Worm (Caenorhabditis elegans) whole organism, L3 larva: ENCODE data around the gene F38B7.11.

Experiments used
- R02D3.7 ChIP-seq: fragments of 150-350 bp; optimal IDR thresholded peaks from 2 replicates; lab custom pipeline; 2014; ENCODE audit warnings: missing biosample characterization, missing genetic modification characterization
- ZK546.5 ChIP-seq: sonication (generic microtip); optimal IDR thresholded peaks from 2 replicates; lab custom pipeline; 2017; ENCODE audit warnings: missing biosample characterization, missing genetic modification characterization
- aly-2 ChIP-seq: fragments of 150-350 bp; optimal IDR thresholded peaks from 2 replicates; lab custom pipeline; 2014; ENCODE audit warnings: missing biosample characterization, missing genetic modification characterization
- ama-1 ChIP-seq: fragments of 150-350 bp; optimal IDR thresholded peaks from 2 replicates; lab custom pipeline; 2018
- ceh-16 ChIP-seq: sonication (generic microtip); optimal IDR thresholded peaks from 2 replicates; lab custom pipeline; 2017; ENCODE audit warnings: missing biosample characterization, missing genetic modification characterization
- ceh-28 ChIP-seq: fragments of 150-350 bp; optimal IDR thresholded peaks from 2 replicates; lab custom pipeline; 2014; ENCODE audit warnings: missing biosample characterization, missing genetic modification reagents, missing genetic modification characterization
- ceh-9 ChIP-seq: sonication (generic microtip); optimal IDR thresholded peaks from 2 replicates; lab custom pipeline; 2018; ENCODE audit warnings: missing biosample characterization, missing genetic modification characterization
- egl-27 ChIP-seq: sonication (generic microtip); optimal IDR thresholded peaks from 4 replicates; lab custom pipeline; 2017; ENCODE audit warnings: missing biosample characterization, missing genetic modification reagents, missing genetic modification characterization
- egl-5 ChIP-seq: fragments of 150-350 bp; optimal IDR thresholded peaks from 2 replicates; lab custom pipeline; 2017; ENCODE audit warnings: missing biosample characterization, missing genetic modification reagents, missing genetic modification characterization, inconsistent platforms
- elt-1 ChIP-seq: fragments of 150-350 bp; optimal IDR thresholded peaks from 2 replicates; lab custom pipeline; 2014; ENCODE audit warnings: missing biosample characterization, missing genetic modification characterization
- elt-2 ChIP-seq: sonication (generic microtip); optimal IDR thresholded peaks from 2 replicates; lab custom pipeline; 2016; ENCODE audit warnings: missing genetic modification reagents, mild to moderate bottlenecking, missing genetic modification characterization, missing compliant biosample characterization
- elt-3 ChIP-seq, 3 experiments: fragments of 150-350 bp in 1 of 3; sonication (generic microtip) in 2 of 3; optimal IDR thresholded peaks; 2 replicates in 2 of 3; 4 replicates in 1 of 3; lab custom pipeline; 2014 to 2017; ENCODE audit warnings: missing biosample characterization in 3 of 3, missing genetic modification characterization in 3 of 3
- eor-1 ChIP-seq, 2 experiments: fragments of 150-350 bp; optimal IDR thresholded peaks; 2 replicates each; lab custom pipeline; 2014 to 2018; ENCODE audit warnings: missing biosample characterization in 2 of 2, missing genetic modification characterization in 2 of 2
- fkh-10 ChIP-seq: sonication (generic microtip); optimal IDR thresholded peaks from 2 replicates; lab custom pipeline; 2017; ENCODE audit warnings: missing biosample characterization, missing genetic modification reagents, missing genetic modification characterization
- fkh-2 ChIP-seq: fragments of 150-350 bp; optimal IDR thresholded peaks from 2 replicates; lab custom pipeline; 2014; ENCODE audit warnings: missing biosample characterization, missing genetic modification reagents, missing genetic modification characterization
- fos-1 ChIP-seq: fragments of 150-350 bp; optimal IDR thresholded peaks from 2 replicates; lab custom pipeline; 2014; ENCODE audit warnings: missing biosample characterization, missing genetic modification characterization
- hmg-11 ChIP-seq: sonication (generic microtip); optimal IDR thresholded peaks from 2 replicates; lab custom pipeline; 2016; ENCODE audit warnings: missing genetic modification characterization, missing compliant biosample characterization
- jun-1 ChIP-seq: fragments of 150-350 bp; optimal IDR thresholded peaks from 2 replicates; lab custom pipeline; 2014; ENCODE audit warnings: missing biosample characterization, missing genetic modification reagents, missing genetic modification characterization
- lin-15B ChIP-seq: fragments of 150-350 bp; optimal IDR thresholded peaks from 2 replicates; lab custom pipeline; 2014; ENCODE audit warnings: missing biosample characterization, missing genetic modification characterization
- mdl-1 ChIP-seq: fragments of 150-350 bp; optimal IDR thresholded peaks from 2 replicates; lab custom pipeline; 2014; ENCODE audit warnings: missing biosample characterization, missing genetic modification characterization
- mml-1 ChIP-seq: fragments of 150-350 bp; sonication (generic microtip); optimal IDR thresholded peaks from 3 replicates; lab custom pipeline; 2014; ENCODE audit warnings: missing biosample characterization, missing genetic modification characterization
- nfya-1 ChIP-seq: sonication (generic microtip); optimal IDR thresholded peaks from 2 replicates; lab custom pipeline; 2017; ENCODE audit warnings: missing genetic modification characterization, mild to moderate bottlenecking, missing compliant biosample characterization, antibody characterized with exemption, moderate library complexity; ENCODE audit not compliant: insufficient read depth
- nhr-11 ChIP-seq: fragments of 150-350 bp; optimal IDR thresholded peaks from 2 replicates; lab custom pipeline; 2014; ENCODE audit warnings: missing biosample characterization, missing genetic modification characterization
- nhr-12 ChIP-seq: fragments of 150-350 bp; optimal IDR thresholded peaks from 2 replicates; lab custom pipeline; 2014; ENCODE audit warnings: missing biosample characterization, missing genetic modification characterization
- nhr-23 ChIP-seq: fragments of 150-350 bp; optimal IDR thresholded peaks from 2 replicates; lab custom pipeline; 2014; ENCODE audit warnings: missing biosample characterization, missing genetic modification reagents, missing genetic modification characterization
- nhr-237 ChIP-seq: fragments of 150-350 bp; optimal IDR thresholded peaks from 2 replicates; lab custom pipeline; 2014; ENCODE audit warnings: missing biosample characterization, missing genetic modification characterization
- nhr-25 ChIP-seq: sonication (generic microtip); optimal IDR thresholded peaks from 2 replicates; lab custom pipeline; 2017; ENCODE audit warnings: missing biosample characterization, missing genetic modification characterization
- nhr-28 ChIP-seq: fragments of 150-350 bp; optimal IDR thresholded peaks from 2 replicates; lab custom pipeline; 2014; ENCODE audit warnings: missing biosample characterization, missing genetic modification characterization
- nhr-43 ChIP-seq: sonication (generic microtip); optimal IDR thresholded peaks from 2 replicates; lab custom pipeline; 2016; ENCODE audit warnings: mild to moderate bottlenecking, missing genetic modification characterization, missing compliant biosample characterization; ENCODE audit not compliant: poor library complexity, severe bottlenecking
- nhr-67 ChIP-seq: fragments of 150-350 bp; optimal IDR thresholded peaks from 2 replicates; lab custom pipeline; 2014; ENCODE audit warnings: missing biosample characterization, missing genetic modification characterization
- nhr-76 ChIP-seq: fragments of 150-350 bp; sonication (generic microtip); optimal IDR thresholded peaks from 5 replicates; lab custom pipeline; 2014; ENCODE audit warnings: missing biosample characterization, missing genetic modification characterization
- nhr-77 ChIP-seq: fragments of 150-350 bp; optimal IDR thresholded peaks from 2 replicates; lab custom pipeline; 2014; ENCODE audit warnings: missing biosample characterization, missing genetic modification characterization
- pha-4 ChIP-seq: fragments of 150-350 bp; optimal IDR thresholded peaks from 2 replicates; lab custom pipeline; 2014; ENCODE audit warnings: missing biosample characterization, missing genetic modification reagents, missing genetic modification characterization
- pqm-1 ChIP-seq: fragments of 150-350 bp; optimal IDR thresholded peaks from 2 replicates; lab custom pipeline; 2017; ENCODE audit warnings: missing biosample characterization, missing genetic modification characterization, inconsistent platforms
- skn-1 ChIP-seq: fragments of 150-350 bp; optimal IDR thresholded peaks from 2 replicates; lab custom pipeline; 2014; ENCODE audit warnings: missing biosample characterization, missing genetic modification characterization
- snpc-4 ChIP-seq: fragments of 150-350 bp; optimal IDR thresholded peaks from 2 replicates; lab custom pipeline; 2014; ENCODE audit warnings: missing biosample characterization, missing genetic modification characterization
- tbx-2 ChIP-seq: sonication (generic microtip); optimal IDR thresholded peaks from 2 replicates; lab custom pipeline; 2016; ENCODE audit warnings: mild to moderate bottlenecking, missing genetic modification characterization, missing compliant biosample characterization
- unc-39 ChIP-seq: sonication (generic microtip); optimal IDR thresholded peaks from 4 replicates; lab custom pipeline; 2017; ENCODE audit warnings: missing biosample characterization, missing genetic modification characterization
- zag-1 ChIP-seq: fragments of 150-350 bp; optimal IDR thresholded peaks from 2 replicates; lab custom pipeline; 2014; ENCODE audit warnings: missing biosample characterization, missing genetic modification characterization
- ztf-11 ChIP-seq: fragments of 150-350 bp; optimal IDR thresholded peaks from 2 replicates; lab custom pipeline; 2014; ENCODE audit warnings: missing biosample characterization, missing genetic modification characterization
- ztf-4 ChIP-seq: fragments of 150-350 bp; optimal IDR thresholded peaks from 2 replicates; lab custom pipeline; 2014; ENCODE audit warnings: missing biosample characterization, missing genetic modification characterization

F38B7.11 gene

DNA sequence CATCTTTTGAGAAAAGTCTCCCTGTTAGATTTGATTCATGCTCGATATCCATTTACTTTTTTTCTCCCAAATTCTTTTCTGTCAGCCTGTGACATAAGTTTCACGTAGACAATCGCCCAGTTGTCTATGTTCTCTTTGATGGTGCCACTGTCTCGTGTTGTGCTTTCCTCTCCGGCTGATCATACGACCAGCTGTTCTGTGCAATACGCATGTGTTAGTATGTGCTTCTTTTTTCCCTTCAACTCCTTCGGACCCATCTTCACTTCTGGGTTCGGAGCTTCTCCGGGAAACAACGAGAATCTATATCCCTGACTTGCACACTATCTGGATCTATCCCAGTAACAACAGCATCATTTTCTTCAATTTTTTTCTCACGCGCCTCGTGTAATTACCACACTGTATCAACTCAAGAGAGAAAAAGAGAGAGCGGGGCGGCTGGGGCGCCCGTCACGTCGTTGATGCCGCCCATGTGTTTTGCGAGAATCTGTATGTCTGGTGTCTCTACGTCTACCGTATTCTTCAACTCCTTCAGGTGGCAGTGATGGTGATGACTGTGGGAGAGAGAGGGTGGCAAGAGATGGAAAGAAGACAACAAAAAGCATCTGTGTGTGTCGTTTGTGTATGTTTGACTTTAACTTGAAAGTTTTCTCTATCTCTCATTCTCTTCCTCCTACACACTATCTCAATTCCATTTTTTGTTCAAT lies 14.9 kb upstream of the F38B7.11 start (continued):
- TF ChIP-seq mml-1 (tag; lab: Kevin White, UChicago) (no peak), fkh-10 (GFP tag; lab: Kevin White, UChicago) (no peak), snpc-4 (tag; lab: Kevin White, UChicago) (peak; percentile 36), ceh-9 (tag; lab: Kevin White, UChicago) (no peak), elt-2 (peak; percentile 88), tbx-2 (tag; lab: Kevin White, UChicago) (peak; percentile 54), aly-2 (tag; lab: Kevin White, UChicago) (no peak), nhr-76 (tag; lab: Kevin White, UChicago) (no peak), R02D3.7 (no peak), nhr-43 (tag; lab: Kevin White, UChicago) (peak; percentile 70), fkh-2 (tag; lab: Kevin White, UChicago) (no peak), ZK546.5 (no peak), mdl-1 (tag; lab: Kevin White, UChicago) (peak; percentile 77), pha-4 (tag; lab: Kevin White, UChicago) (peak; percentile 96), jun-1 (tag; lab: Kevin White, UChicago) (peak; percentile 82), nhr-28 (tag; lab: Kevin White, UChicago) (no peak), hmg-11 (tag; lab: Kevin White, UChicago) (no peak), ceh-28 (peak; percentile 35), nfya-1 (peak; percentile 52), eor-1 (tag; optimal IDR thresholded peaks at IDR 0.05; lab: Kevin White, UChicago) (no peak), nhr-11 (no peak)

DNA sequence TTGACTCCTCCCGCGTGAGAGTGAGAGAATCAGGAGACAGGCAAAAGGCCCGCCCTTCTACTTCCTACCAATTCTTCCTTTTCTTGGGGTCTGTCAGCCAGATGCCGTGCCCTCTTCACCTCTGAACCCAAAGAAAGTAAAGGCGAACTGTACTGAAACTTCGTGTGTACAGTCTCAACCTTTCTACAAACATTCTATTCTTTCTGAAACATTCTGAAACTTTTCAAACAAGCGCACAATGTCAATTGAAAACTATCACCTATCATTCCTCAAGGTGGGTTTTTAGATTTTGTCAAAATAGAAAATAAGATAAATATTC lies 14.4 kb upstream of the F38B7.11 start:
- TF ChIP-seq nhr-67 (tag; lab: Kevin White, UChicago): no peak
- TF ChIP-seq ceh-9 (tag; lab: Kevin White, UChicago): no peak
- no peak for TF ChIP-seq zag-1 (tag; lab: Kevin White, UChicago)
- no peak for TF ChIP-seq elt-1
- no peak for TF ChIP-seq hmg-11 (tag; lab: Kevin White, UChicago)
- TF ChIP-seq nhr-12 (tag; lab: Kevin White, UChicago): no peak
- no peak for TF ChIP-seq ztf-4 (tag; lab: Kevin White, UChicago)
- TF ChIP-seq ZK546.5: no peak
- TF ChIP-seq nhr-23: no peak
- TF ChIP-seq mml-1 (tag; lab: Kevin White, UChicago): no peak
- no peak for TF ChIP-seq ztf-11 (tag; lab: Kevin White, UChicago)
- TF ChIP-seq skn-1 (tag; lab: Kevin White, UChicago): no peak

DNA sequence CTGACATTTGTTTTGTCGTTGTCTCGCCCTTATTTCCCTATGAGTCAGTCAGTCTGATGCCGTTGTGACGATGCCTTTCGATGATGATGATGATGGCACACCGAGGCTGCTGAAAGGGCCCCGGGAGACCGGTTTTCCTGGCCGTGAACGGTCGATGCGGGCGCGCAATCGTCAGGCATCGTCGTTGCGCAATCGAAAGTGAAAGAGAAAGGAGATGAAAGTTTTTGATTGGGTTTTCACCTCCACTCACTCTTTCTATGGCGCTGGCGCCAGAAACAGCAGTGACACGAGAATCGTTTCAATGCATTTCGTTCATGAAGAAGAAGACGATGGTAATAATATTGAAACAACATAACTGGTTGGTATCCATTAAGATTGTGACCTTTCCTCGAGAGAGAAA lies 13.9 kb upstream of the F38B7.11 start:
- TF ChIP-seq nhr-43 (tag; lab: Kevin White, UChicago) (peak; percentile 60), ceh-16 (no peak), R02D3.7 (no peak), pqm-1 (tag; lab: Kevin White, UChicago) (no peak), nhr-23 (peak; percentile 81), ama-1 (lab: Kevin White, UChicago) (no peak), elt-1 (peak; percentile 53), aly-2 (tag; lab: Kevin White, UChicago) (no peak), nhr-77 (no peak), mdl-1 (tag; lab: Kevin White, UChicago) (no peak), ztf-4 (tag; lab: Kevin White, UChicago) (no peak), egl-5 (no peak), elt-3 (tag; optimal IDR thresholded peaks at IDR 0.05; lab: Kevin White, UChicago) (no peak), lin-15B (tag; lab: Kevin White, UChicago) (no peak), hmg-11 (tag; lab: Kevin White, UChicago) (no peak), fos-1 (tag; lab: Kevin White, UChicago) (no peak), tbx-2 (tag; lab: Kevin White, UChicago) (peak; percentile 7), nhr-237 (tag; lab: Kevin White, UChicago) (no peak), nhr-76 (tag; lab: Kevin White, UChicago) (no peak), egl-27 (peak; percentile 5), nhr-25 (tag; lab: Kevin White, UChicago) (peak; percentile 95), mml-1 (tag; lab: Kevin White, UChicago) (no peak), unc-39 (tag; lab: Kevin White, UChicago) (no peak)
